Fruit fly (Drosophila melanogaster) whole organism, embryonic: ENCODE measurements around the gene CG6168.

Source experiments
- ATbp ChIP-seq: fragments of 200-800 bp; sonication (Bioruptor generic); optimal IDR thresholded peaks from 2 replicates; lab custom pipeline; 2017; ENCODE audit warnings: missing biosample characterization, mild to moderate bottlenecking, missing genetic modification characterization, missing genetic modification reagents
- Bgb ChIP-seq: fragments of 200-800 bp; sonication (Bioruptor generic); IDR thresholded peaks from 2 replicates; pipeline ENCODE4 v1.3.6; 2022; ENCODE audit warnings: missing biosample characterization, missing genetic modification characterization; ENCODE audit not compliant: partially characterized antibody
- BtbVII ChIP-seq: fragments of 200-800 bp; sonication (Bioruptor generic); optimal IDR thresholded peaks from 3 replicates; lab custom pipeline; 2017; ENCODE audit warnings: missing biosample characterization, mild to moderate bottlenecking, missing genetic modification characterization
- CG10565 ChIP-seq: fragments of 200-800 bp; sonication (Bioruptor generic); optimal IDR thresholded peaks from 3 replicates; lab custom pipeline; 2016; ENCODE audit warnings: missing biosample characterization, mild to moderate bottlenecking, missing genetic modification characterization
- CG11504 ChIP-seq: fragments of 200-800 bp; sonication (Bioruptor generic); optimal IDR thresholded peaks from 3 replicates; lab custom pipeline; 2019; ENCODE audit warnings: missing biosample characterization, mild to moderate bottlenecking, missing genetic modification characterization, moderate library complexity
- CG11695 ChIP-seq: fragments of 200-800 bp; sonication (Bioruptor generic); IDR thresholded peaks from 3 replicates; pipeline ENCODE4 v1.3.6; 2022; ENCODE audit warnings: missing biosample characterization, missing genetic modification characterization
- CG12104 ChIP-seq: fragments of 200-800 bp; sonication (Bioruptor generic); optimal IDR thresholded peaks from 3 replicates; lab custom pipeline; 2016; ENCODE audit warnings: missing biosample characterization, missing genetic modification characterization
- CG12236 ChIP-seq: fragments of 200-800 bp; sonication (Bioruptor generic); optimal IDR thresholded peaks from 2 replicates; lab custom pipeline; 2016; ENCODE audit warnings: missing biosample characterization, missing genetic modification characterization
- CG13775 ChIP-seq: fragments of 200-800 bp; sonication (Bioruptor generic); optimal IDR thresholded peaks from 3 replicates; lab custom pipeline; 2017; ENCODE audit warnings: missing biosample characterization, mild to moderate bottlenecking, missing genetic modification characterization
- CG14441 ChIP-seq: fragments of 200-800 bp; sonication (Bioruptor generic); IDR thresholded peaks from 2 replicates; pipeline ENCODE4 v1.3.6; 2022; ENCODE audit warnings: missing biosample characterization, missing genetic modification characterization
- CG1602 ChIP-seq: fragments of 200-800 bp; sonication (Bioruptor generic); optimal IDR thresholded peaks from 3 replicates; lab custom pipeline; 2016; ENCODE audit warnings: missing biosample characterization, missing genetic modification characterization
- CG17829 ChIP-seq: fragments of 200-800 bp; optimal IDR thresholded peaks from 2 replicates; lab custom pipeline; 2019; ENCODE audit warnings: missing biosample characterization, mild to moderate bottlenecking, missing genetic modification characterization, moderate library complexity
- CG2202 ChIP-seq: fragments of 200-800 bp; sonication (Bioruptor generic); optimal IDR thresholded peaks from 2 replicates; lab custom pipeline; 2018; ENCODE audit warnings: missing biosample characterization, mild to moderate bottlenecking, missing genetic modification characterization
- CG3726 ChIP-seq: fragments of 200-800 bp; sonication (Bioruptor generic); IDR thresholded peaks from 3 replicates; pipeline ENCODE4, ENCODE4 v1.3.6; 2022; ENCODE audit warnings: missing biosample characterization, missing genetic modification characterization
- CG4328 ChIP-seq: fragments of 200-800 bp; sonication (Bioruptor generic); optimal IDR thresholded peaks from 3 replicates; lab custom pipeline; 2017; ENCODE audit warnings: missing biosample characterization, missing genetic modification reagents, missing genetic modification characterization
- CG6272 ChIP-seq: fragments of 200-800 bp; sonication (Bioruptor generic); IDR thresholded peaks from 2 replicates; pipeline ENCODE4 v1.3.6; 2022; ENCODE audit warnings: missing biosample characterization, missing genetic modification characterization
- CG6683 ChIP-seq: fragments of 200-800 bp; sonication (Bioruptor generic); optimal IDR thresholded peaks from 2 replicates; lab custom pipeline; 2017; ENCODE audit warnings: missing biosample characterization, mild to moderate bottlenecking, missing genetic modification characterization, missing genetic modification reagents
- CG6689 ChIP-seq: fragments of 200-800 bp; sonication (Bioruptor generic); IDR thresholded peaks from 2 replicates; pipeline ENCODE4 v1.3.6; 2022; ENCODE audit warnings: missing biosample characterization, missing genetic modification characterization
- CG7271 ChIP-seq: fragments of 200-800 bp; sonication (Bioruptor generic); optimal IDR thresholded peaks from 2 replicates; lab custom pipeline; 2018; ENCODE audit warnings: missing biosample characterization, mild to moderate bottlenecking, missing genetic modification characterization, moderate library complexity
- CTCF ChIP-seq: fragments of 200-800 bp; sonication (Bioruptor generic); optimal IDR thresholded peaks from 2 replicates; lab custom pipeline; 2017; ENCODE audit warnings: missing biosample characterization, mild to moderate bottlenecking, missing genetic modification characterization, moderate library complexity
- Dfd ChIP-seq, 2 experiments: fragments of >200 bp; optimal IDR thresholded peaks; 2 replicates each; lab custom pipeline; 2017; ENCODE audit warnings: missing biosample characterization in 2 of 2, missing genetic modification characterization in 2 of 2
- Ets65A ChIP-seq: fragments of 200-800 bp; sonication (Bioruptor generic); peaks from one replicate; lab custom pipeline; 2016; ENCODE audit warnings: missing biosample characterization, missing genetic modification characterization
- H2.0 ChIP-seq: fragments of 200-800 bp; sonication (Bioruptor generic); IDR thresholded peaks from 2 replicates; pipeline ENCODE4 v1.3.6; 2022; ENCODE audit warnings: missing biosample characterization, missing genetic modification characterization
- Med ChIP-seq: fragments of 200-800 bp; sonication (Bioruptor generic); peaks from one replicate; lab custom pipeline; 2016; ENCODE audit warnings: missing biosample characterization, missing genetic modification characterization, mild to moderate bottlenecking, inconsistent platforms, moderate library complexity
- Meics ChIP-seq: fragments of 200-800 bp; sonication (Bioruptor generic); optimal IDR thresholded peaks from 2 replicates; lab custom pipeline; 2017; ENCODE audit warnings: missing biosample characterization, mild to moderate bottlenecking, missing genetic modification characterization
- Sox102F ChIP-seq: fragments of 200-800 bp; sonication (Bioruptor generic); optimal IDR thresholded peaks from 2 replicates; lab custom pipeline; 2018; ENCODE audit warnings: missing biosample characterization, mild to moderate bottlenecking, missing genetic modification characterization, moderate library complexity
- Sry-δ ChIP-seq: fragments of 200-800 bp; sonication (Bioruptor generic); optimal IDR thresholded peaks from 2 replicates; lab custom pipeline; 2016; ENCODE audit warnings: missing biosample characterization, missing genetic modification characterization
- Taf1 ChIP-seq: fragments of 200-800 bp; sonication (Bioruptor generic); IDR thresholded peaks from 2 replicates; pipeline ENCODE4 v1.3.6; 2022; ENCODE audit warnings: missing biosample characterization, missing genetic modification characterization
- Usf ChIP-seq: fragments of 200-800 bp; sonication (Bioruptor generic); optimal IDR thresholded peaks from 2 replicates; lab custom pipeline; 2017; ENCODE audit warnings: missing genotype, missing biosample characterization, missing genetic modification characterization
- YL-1 ChIP-seq: fragments of 200-800 bp; sonication (Bioruptor generic); optimal IDR thresholded peaks from 3 replicates; lab custom pipeline; 2017; ENCODE audit warnings: missing biosample characterization, mild to moderate bottlenecking, missing genetic modification characterization
- ash1 ChIP-seq: fragments of 200-800 bp; sonication (Bioruptor generic); optimal IDR thresholded peaks from 2 replicates; lab custom pipeline; 2018; ENCODE audit warnings: missing biosample characterization, mild to moderate bottlenecking, missing genetic modification characterization
- cg ChIP-seq: fragments of 200-800 bp; sonication (Bioruptor generic); optimal IDR thresholded peaks from 3 replicates; lab custom pipeline; 2019; ENCODE audit warnings: missing biosample characterization, mild to moderate bottlenecking, missing genetic modification characterization, moderate library complexity
- crol ChIP-seq: fragments of 200-800 bp; sonication (Bioruptor generic); IDR thresholded peaks from 2 replicates; pipeline ENCODE4 v1.3.6; 2022; ENCODE audit warnings: missing biosample characterization, missing genetic modification characterization
- fru ChIP-seq: fragments of >200 bp; optimal IDR thresholded peaks from 2 replicates; lab custom pipeline; 2017
- hb ChIP-seq: fragments of 200-800 bp; sonication (Bioruptor generic); IDR thresholded peaks from 3 replicates; pipeline ENCODE4 v1.3.6; 2022; ENCODE audit warnings: missing biosample characterization, missing genetic modification characterization; ENCODE audit not compliant: partially characterized antibody
- ind ChIP-seq: fragments of 200-800 bp; sonication (Bioruptor generic); optimal IDR thresholded peaks from 3 replicates; lab custom pipeline; 2016; ENCODE audit warnings: missing biosample characterization, missing genetic modification characterization
- jing ChIP-seq: fragments of 200-800 bp; sonication (Bioruptor generic); optimal IDR thresholded peaks from 2 replicates; lab custom pipeline; 2018; ENCODE audit warnings: missing biosample characterization, mild to moderate bottlenecking, missing genetic modification characterization
- mld ChIP-seq: fragments of 200-800 bp; sonication (Bioruptor generic); IDR thresholded peaks from 3 replicates; pipeline ENCODE4 v1.3.6; 2022; ENCODE audit warnings: missing biosample characterization, missing genetic modification characterization; ENCODE audit not compliant: partially characterized antibody
- nom ChIP-seq: fragments of 200-800 bp; sonication (Bioruptor generic); optimal IDR thresholded peaks from 2 replicates; lab custom pipeline; 2017; ENCODE audit warnings: missing biosample characterization, missing genetic modification characterization, mild to moderate bottlenecking, moderate library complexity, missing genetic modification reagents
- onecut ChIP-seq: fragments of 200-800 bp; sonication (Bioruptor generic); IDR thresholded peaks from 2 replicates; pipeline ENCODE4 v1.3.6; 2022; ENCODE audit warnings: missing biosample characterization, missing genetic modification characterization
- pum ChIP-seq: fragments of 200-800 bp; sonication (Bioruptor generic); optimal IDR thresholded peaks from 2 replicates; lab custom pipeline; 2016; ENCODE audit warnings: missing biosample characterization, missing genetic modification characterization
- ranshi ChIP-seq: fragments of 200-800 bp; sonication (Bioruptor generic); IDR thresholded peaks from 2 replicates; pipeline ENCODE4 v1.3.6; 2022; ENCODE audit warnings: missing biosample characterization, missing genetic modification characterization
- sens ChIP-seq: fragments of 200-800 bp; sonication (Bioruptor generic); peaks from one replicate; lab custom pipeline; 2016; ENCODE audit warnings: missing biosample characterization, missing genetic modification characterization
- tio ChIP-seq: fragments of 200-800 bp; sonication (Bioruptor generic); optimal IDR thresholded peaks from 2 replicates; lab custom pipeline; 2017; ENCODE audit warnings: missing biosample characterization, missing genetic modification characterization, inconsistent platforms
- toy ChIP-seq: fragments of 200-800 bp; sonication (Bioruptor generic); IDR thresholded peaks from 2 replicates; pipeline ENCODE4 v1.3.6; 2022; ENCODE audit warnings: missing biosample characterization, missing genetic modification characterization
- trem ChIP-seq: fragments of 200-800 bp; optimal IDR thresholded peaks from 3 replicates; lab custom pipeline; 2019; ENCODE audit warnings: missing biosample characterization, mild to moderate bottlenecking, missing genetic modification characterization, moderate library complexity
- tup ChIP-seq: fragments of 200-800 bp; sonication (Bioruptor generic); optimal IDR thresholded peaks from 2 replicates; lab custom pipeline; 2016; ENCODE audit warnings: missing biosample characterization, mild to moderate bottlenecking, missing genetic modification characterization, moderate library complexity
- wdn ChIP-seq: fragments of 200-800 bp; sonication (Bioruptor generic); IDR thresholded peaks from 2 replicates; pipeline ENCODE4 v1.3.6; 2022; ENCODE audit warnings: missing biosample characterization, missing genetic modification characterization
- wor ChIP-seq: fragments of 200-800 bp; sonication (Bioruptor generic); IDR thresholded peaks from 2 replicates; pipeline ENCODE4 v1.3.6; 2022; ENCODE audit warnings: missing biosample characterization, missing genetic modification characterization
- zfh1 ChIP-seq: fragments of 200-800 bp; sonication (Bioruptor generic); IDR thresholded peaks from 3 replicates; pipeline ENCODE4 v1.3.6; 2022; ENCODE audit warnings: missing biosample characterization, missing genetic modification characterization

Gene CG6168

DNA sequence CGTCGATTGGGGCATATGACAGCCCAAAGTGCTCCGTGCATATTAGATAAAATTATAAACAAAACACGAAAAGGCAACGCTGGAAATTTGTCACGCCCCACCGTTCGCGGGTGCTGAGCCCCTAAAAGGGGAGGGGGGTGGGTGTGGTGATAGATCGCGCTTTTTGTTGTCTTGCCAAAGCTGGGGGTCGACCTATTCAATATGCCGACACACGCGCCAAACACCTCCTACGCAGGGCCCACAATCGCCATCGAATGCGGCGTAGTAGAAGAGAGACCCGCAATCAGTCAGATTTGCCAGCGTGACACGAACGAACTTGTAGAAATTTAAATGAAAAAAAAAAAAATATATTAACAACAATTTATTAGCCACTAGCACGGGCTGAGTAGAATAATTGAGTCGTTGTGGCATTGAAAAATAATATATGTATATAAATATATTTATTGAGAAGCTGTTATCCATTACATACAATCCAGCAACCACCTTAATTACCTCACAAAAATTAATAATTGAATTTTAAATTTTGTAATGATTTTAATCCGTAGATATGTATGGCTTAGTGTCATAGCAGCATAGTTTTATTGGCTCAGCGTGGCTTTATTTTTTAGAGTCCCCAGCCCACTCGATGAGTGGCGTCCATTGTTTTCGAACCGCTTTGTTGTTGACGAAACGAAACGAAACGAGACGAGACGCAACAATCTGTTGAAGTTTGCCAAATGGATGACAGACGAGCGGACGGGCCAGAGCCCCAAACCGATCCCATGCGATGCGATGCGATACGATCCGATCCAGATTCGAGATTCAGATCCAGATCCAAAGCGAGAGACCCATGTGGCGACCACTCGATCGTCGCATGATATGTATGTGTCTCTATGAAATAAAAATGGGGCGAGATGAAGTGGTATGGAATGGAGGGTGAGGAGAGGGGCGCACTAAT, 27.7 kb upstream of the CG6168 start (continued):
- TF ChIP-seq BtbVII (GFP tag; lab: Kevin White, UChicago), result peak; percentile 90
- peak; percentile 97 for TF ChIP-seq CG11695 (GFP tag; lab: Robert Waterston, UW)
- peak; percentile 81 for TF ChIP-seq CG17829 (tag; lab: Kevin White, UChicago)
- TF ChIP-seq Bgb, result no peak
- TF ChIP-seq fru (lab: Kevin White, UChicago), result no peak
- TF ChIP-seq CG1602 (GFP tag; lab: Kevin White, UChicago), result peak; percentile 61
- peak; percentile 93 for TF ChIP-seq CG11504 (tag; lab: Kevin White, UChicago)
- TF ChIP-seq jing (GFP tag; lab: Kevin White, UChicago), result peak; percentile 34
- peak; percentile 91 for TF ChIP-seq wor (GFP tag; lab: Robert Waterston, UW)
- peak; percentile 83 for TF ChIP-seq tio (GFP tag; lab: Kevin White, UChicago)
- peak; percentile 84 for TF ChIP-seq CG13775 (GFP tag; lab: Kevin White, UChicago)
- TF ChIP-seq pum (GFP tag; lab: Kevin White, UChicago), result no peak
- TF ChIP-seq ind (GFP tag; lab: Kevin White, UChicago), result peak; percentile 70
- TF ChIP-seq zfh1 (GFP tag; lab: Robert Waterston, UW), result peak; percentile 88
- TF ChIP-seq CG3726 (GFP tag; lab: Robert Waterston, UW), result peak; percentile 85
- TF ChIP-seq onecut (GFP tag; lab: Robert Waterston, UW), result peak; percentile 58
- peak; percentile 83 for TF ChIP-seq Med (GFP tag; lab: Kevin White, UChicago)
- peak; percentile 11 for TF ChIP-seq CTCF (GFP tag; lab: Kevin White, UChicago)
- no peak for TF ChIP-seq CG12236 (GFP tag; lab: Kevin White, UChicago)
- peak; percentile 95 for TF ChIP-seq Sox102F (GFP tag; lab: Kevin White, UChicago)
- TF ChIP-seq Taf1 (GFP tag; lab: Robert Waterston, UW), result peak; percentile 71
- peak; percentile 78 for TF ChIP-seq wdn (GFP tag; lab: Robert Waterston, UW)
- peak; percentile 64 for TF ChIP-seq CG6272 (GFP tag; lab: Robert Waterston, UW)
- no peak for TF ChIP-seq mld
- TF ChIP-seq CG6689, result peak; percentile 94
- TF ChIP-seq ATbp (GFP tag; lab: Kevin White, UChicago), result peak; percentile 71
- peak; percentile 91 for TF ChIP-seq CG14441 (GFP tag; lab: Robert Waterston, UW)
- peak; percentile 77 for TF ChIP-seq CG6683 (GFP tag; lab: Kevin White, UChicago)
- TF ChIP-seq CG12104 (GFP tag; lab: Kevin White, UChicago), result peak; percentile 87
- TF ChIP-seq YL-1 (GFP tag; lab: Kevin White, UChicago), result peak; percentile 59
- no peak for TF ChIP-seq Dfd (GFP tag; optimal IDR thresholded peaks at IDR 0.05; lab: Kevin White, UChicago)
- no peak for TF ChIP-seq Ets65A (GFP tag; lab: Kevin White, UChicago)
- peak; percentile 71 for TF ChIP-seq CG7271 (tag; lab: Kevin White, UChicago)
- peak; percentile 60 for TF ChIP-seq crol (GFP tag; lab: Robert Waterston, UW)
- peak; percentile 75 for TF ChIP-seq CG2202 (tag; lab: Kevin White, UChicago)
- peak; percentile 64 for TF ChIP-seq sens (GFP tag; lab: Kevin White, UChicago)
- peak; percentile 93 for TF ChIP-seq Meics
- TF ChIP-seq nom (GFP tag; lab: Kevin White, UChicago), result peak; percentile 50
- TF ChIP-seq CG4328 (GFP tag; lab: Kevin White, UChicago), result peak; percentile 76
- TF ChIP-seq CG10565 (GFP tag; lab: Kevin White, UChicago), result no peak
- no peak for TF ChIP-seq hb
- TF ChIP-seq trem (tag; lab: Kevin White, UChicago), result peak; percentile 40
- peak; percentile 87 for TF ChIP-seq H2.0 (GFP tag; lab: Robert Waterston, UW)
- TF ChIP-seq tup (GFP tag; lab: Kevin White, UChicago), result no peak
- peak; percentile 77 for TF ChIP-seq Usf (GFP tag; lab: Kevin White, UChicago)
- no peak for TF ChIP-seq Sry-δ
- no peak for TF ChIP-seq ash1 (GFP tag; lab: Kevin White, UChicago)
- TF ChIP-seq ranshi (GFP tag; lab: Robert Waterston, UW), result peak; percentile 79; the same call in 1 of the 2 replicates
- no peak for TF ChIP-seq cg (GFP tag; lab: Kevin White, UChicago)
- 0 out of 2 replicates have a peak, but pooled peaks have one; percentile 42 for TF ChIP-seq toy (GFP tag; lab: Robert Waterston, UW)
